Worm (Caenorhabditis elegans): ENCODE results near the gene lyst-1.

DNA sequence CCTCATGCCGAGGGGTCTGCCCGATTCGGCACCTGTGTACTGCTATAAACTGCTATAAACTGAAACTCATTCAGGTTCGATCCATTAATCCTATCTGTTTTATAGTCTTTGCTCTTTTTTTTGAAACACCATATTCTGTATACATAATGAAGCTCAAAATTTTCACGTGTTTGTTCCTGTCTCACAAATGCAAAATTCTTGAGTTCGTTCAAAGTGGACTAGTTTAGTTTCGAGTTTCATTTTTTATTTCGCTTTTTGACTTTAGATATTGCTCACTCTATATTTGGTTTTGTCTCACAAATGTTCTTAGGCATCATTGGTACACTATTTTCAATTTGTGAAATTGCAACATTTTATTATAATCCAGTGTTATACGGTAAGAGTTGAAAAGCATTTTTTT is 19.7 kb downstream of the lyst-1 start, which contains the start of gene lgc-17:
- no peak for TF ChIP-seq jun-1 (tag; optimal IDR thresholded peaks at IDR 0.05)
- TF ChIP-seq ztf-4 (tag; optimal IDR thresholded peaks at IDR 0.05) = no peak
- no peak for TF ChIP-seq pqm-1 (tag; optimal IDR thresholded peaks at IDR 0.05)
- TF ChIP-seq lin-39 (tag; optimal IDR thresholded peaks at IDR 0.05) = no peak
- TF ChIP-seq nhr-23 (tag; optimal IDR thresholded peaks at IDR 0.05) = no peak
- no peak for TF ChIP-seq skn-1 (tag; optimal IDR thresholded peaks at IDR 0.05)
- no peak for TF ChIP-seq nhr-12 (tag; optimal IDR thresholded peaks at IDR 0.05)
- TF ChIP-seq fkh-10 (GFP tag; optimal IDR thresholded peaks at IDR 0.05) = no peak
- no peak for TF ChIP-seq ceh-82 (tag; optimal IDR thresholded peaks at IDR 0.05)
